Fruit fly (Drosophila melanogaster): ENCODE measurements around the gene sens-2.

dm6 chr2L:6851963-6852671, 30.4 kb downstream of the sens-2 start, which contains the start of gene Rca1:
- TF ChIP-seq crp (GFP tag; optimal IDR thresholded peaks at IDR 0.05) (peak in 1 of 2 experiments; percentile 30), CG8089 (GFP tag; optimal IDR thresholded peaks at IDR 0.05) (no peak), D19A (tag; optimal IDR thresholded peaks at IDR 0.05) (no peak)

Data from whole organism, embryonic.